Fruit fly (Drosophila melanogaster) whole organism, embryonic: ENCODE results near the gene CG9117.

ENCODE experiments used
- ATbp ChIP-seq: fragments of 200-800 bp; sonication (Bioruptor generic); optimal IDR thresholded peaks from 2 replicates; lab custom pipeline; 2017; ENCODE audit warnings: missing biosample characterization, mild to moderate bottlenecking, missing genetic modification characterization, missing genetic modification reagents
- Bdp1 ChIP-seq: fragments of 200-800 bp; sonication (Bioruptor generic); optimal IDR thresholded peaks from 3 replicates; lab custom pipeline; 2016; ENCODE audit warnings: missing biosample characterization, missing genetic modification characterization
- C15 ChIP-seq: fragments of 200-800 bp; sonication (Bioruptor generic); IDR thresholded peaks from 3 replicates; pipeline ENCODE4 v1.3.6; 2022; ENCODE audit warnings: missing biosample characterization, missing genetic modification characterization
- CG11398 ChIP-seq: fragments of 200-800 bp; sonication (Bioruptor generic); optimal IDR thresholded peaks from 2 replicates; lab custom pipeline; 2016; ENCODE audit warnings: missing biosample characterization, missing genetic modification characterization
- CG12744 ChIP-seq: fragments of 200-800 bp; sonication (Bioruptor generic); optimal IDR thresholded peaks from 2 replicates; lab custom pipeline; 2016; ENCODE audit warnings: missing biosample characterization, missing genetic modification characterization
- CG17328 ChIP-seq: fragments of 200-800 bp; sonication (Bioruptor generic); IDR thresholded peaks from 2 replicates; pipeline ENCODE4 v1.3.6; 2022; ENCODE audit warnings: missing biosample characterization, missing genetic modification characterization
- CG17568 ChIP-seq: fragments of 200-800 bp; sonication (Bioruptor generic); optimal IDR thresholded peaks from 2 replicates; lab custom pipeline; 2018; ENCODE audit warnings: missing biosample characterization, mild to moderate bottlenecking, missing genetic modification characterization, moderate library complexity
- CG17829 ChIP-seq: fragments of 200-800 bp; optimal IDR thresholded peaks from 2 replicates; lab custom pipeline; 2019; ENCODE audit warnings: missing biosample characterization, mild to moderate bottlenecking, missing genetic modification characterization, moderate library complexity
- CG1832 ChIP-seq: fragments of 200-800 bp; sonication (Bioruptor generic); optimal IDR thresholded peaks from 2 replicates; lab custom pipeline; 2017; ENCODE audit warnings: missing biosample characterization, mild to moderate bottlenecking, missing genetic modification characterization, inconsistent platforms
- CG2199 ChIP-seq: fragments of 200-800 bp; sonication (Bioruptor generic); IDR thresholded peaks from 3 replicates; pipeline ENCODE4 v1.3.6; 2022; ENCODE audit warnings: missing biosample characterization, missing genetic modification characterization
- CG30403 ChIP-seq: fragments of 200-800 bp; sonication (Bioruptor generic); optimal IDR thresholded peaks from 3 replicates; lab custom pipeline; 2016; ENCODE audit warnings: missing biosample characterization, missing genetic modification characterization
- CG3163 ChIP-seq: fragments of 200-800 bp; sonication (Bioruptor generic); optimal IDR thresholded peaks from 3 replicates; lab custom pipeline; 2016; ENCODE audit warnings: missing biosample characterization, missing genetic modification characterization
- CG33557 ChIP-seq: fragments of 200-800 bp; sonication (Bioruptor generic); optimal IDR thresholded peaks from 2 replicates; lab custom pipeline; 2019; ENCODE audit warnings: missing biosample characterization, mild to moderate bottlenecking, missing genetic modification characterization, moderate library complexity
- CG3847 ChIP-seq: fragments of 200-800 bp; sonication (Bioruptor generic); IDR thresholded peaks from 2 replicates; pipeline ENCODE4 v1.3.6; 2022; ENCODE audit warnings: missing biosample characterization, missing genetic modification characterization
- CG42726 ChIP-seq: fragments of 200-800 bp; sonication (Bioruptor generic); IDR thresholded peaks from 2 replicates; pipeline ENCODE4 v1.3.6; 2022; ENCODE audit warnings: missing biosample characterization, missing genetic modification characterization; ENCODE audit not compliant: partially characterized antibody
- CG4707 ChIP-seq: fragments of 200-800 bp; sonication (Bioruptor generic); optimal IDR thresholded peaks from 2 replicates; lab custom pipeline; 2018; ENCODE audit warnings: missing biosample characterization, mild to moderate bottlenecking, missing genetic modification characterization, moderate library complexity
- CG6854 ChIP-seq: fragments of 200-800 bp; sonication (Bioruptor generic); optimal IDR thresholded peaks from 3 replicates; lab custom pipeline; 2017; ENCODE audit warnings: missing biosample characterization, mild to moderate bottlenecking, missing genetic modification characterization
- CG7839 ChIP-seq: fragments of 200-800 bp; sonication (Bioruptor generic); optimal IDR thresholded peaks from 3 replicates; lab custom pipeline; 2018; ENCODE audit warnings: missing biosample characterization, mild to moderate bottlenecking, missing genetic modification characterization, moderate library complexity
- Dek ChIP-seq: fragments of 200-800 bp; sonication (Bioruptor generic); optimal IDR thresholded peaks from 3 replicates; lab custom pipeline; 2019; ENCODE audit warnings: missing biosample characterization, mild to moderate bottlenecking, missing genetic modification characterization, moderate library complexity
- ERR ChIP-seq: fragments of 200-800 bp; sonication (Bioruptor generic); optimal IDR thresholded peaks from 2 replicates; lab custom pipeline; 2016; ENCODE audit warnings: missing biosample characterization, missing genetic modification characterization
- Eip74EF ChIP-seq, 2 experiments: fragments of 200-800 bp in 1 of 2; fragments of >200 bp in 1 of 2; sonication (Bioruptor generic) in 1 of 2; optimal IDR thresholded peaks; 2 replicates each; lab custom pipeline; 2017 to 2019; ENCODE audit warnings: missing biosample characterization in 2 of 2, missing genetic modification characterization in 2 of 2, mild to moderate bottlenecking in 1 of 2, moderate library complexity in 1 of 2
- Gsc ChIP-seq: fragments of 200-800 bp; sonication (Bioruptor generic); IDR thresholded peaks from 2 replicates; pipeline ENCODE4 v1.3.6; 2022; ENCODE audit warnings: missing biosample characterization, missing genetic modification characterization
- H2.0 ChIP-seq: fragments of 200-800 bp; sonication (Bioruptor generic); IDR thresholded peaks from 2 replicates; pipeline ENCODE4 v1.3.6; 2022; ENCODE audit warnings: missing biosample characterization, missing genetic modification characterization
- Kr ChIP-seq: fragments of 200-800 bp; sonication (Bioruptor generic); optimal IDR thresholded peaks from 2 replicates; lab custom pipeline; 2017; ENCODE audit warnings: missing biosample characterization, mild to moderate bottlenecking, missing genetic modification characterization
- Lim3 ChIP-seq: fragments of 200-800 bp; sonication (Bioruptor generic); IDR thresholded peaks from 2 replicates; pipeline ENCODE4 v1.3.6; 2022; ENCODE audit warnings: missing biosample characterization, missing genetic modification characterization
- Max ChIP-seq: fragments of 200-800 bp; sonication (Bioruptor generic); optimal IDR thresholded peaks from 2 replicates; lab custom pipeline; 2016; ENCODE audit warnings: missing biosample characterization, mild to moderate bottlenecking, missing genetic modification characterization
- NC2α ChIP-seq: fragments of 200-800 bp; sonication (Bioruptor generic); optimal IDR thresholded peaks from 2 replicates; lab custom pipeline; 2016; ENCODE audit warnings: missing biosample characterization, missing genetic modification characterization
- Neu2 ChIP-seq: fragments of 200-800 bp; sonication (Bioruptor generic); optimal IDR thresholded peaks from 3 replicates; lab custom pipeline; 2016; ENCODE audit warnings: missing biosample characterization, missing genetic modification characterization, borderline replicate concordance
- Sox100B ChIP-seq: fragments of 200-800 bp; sonication (Bioruptor generic); optimal IDR thresholded peaks from 3 replicates; lab custom pipeline; 2018; ENCODE audit warnings: missing biosample characterization, mild to moderate bottlenecking, missing genetic modification characterization
- Sry-β ChIP-seq: fragments of 200-800 bp; sonication (Bioruptor generic); optimal IDR thresholded peaks from 2 replicates; lab custom pipeline; 2018; ENCODE audit warnings: missing biosample characterization, mild to moderate bottlenecking, missing genetic modification characterization, moderate library complexity
- Taf1 ChIP-seq: fragments of 200-800 bp; sonication (Bioruptor generic); IDR thresholded peaks from 2 replicates; pipeline ENCODE4 v1.3.6; 2022; ENCODE audit warnings: missing biosample characterization, missing genetic modification characterization
- Tbp ChIP-seq: fragments of >200 bp; optimal IDR thresholded peaks from 2 replicates; lab custom pipeline; 2018; ENCODE audit warnings: missing biosample characterization, missing genetic modification characterization
- ab ChIP-seq: fragments of 200-800 bp; sonication (Bioruptor generic); optimal IDR thresholded peaks from 2 replicates; lab custom pipeline; 2016; ENCODE audit warnings: missing biosample characterization, missing genetic modification characterization
- al ChIP-seq: fragments of 200-800 bp; sonication (Bioruptor generic); IDR thresholded peaks from 2 replicates; pipeline ENCODE4 v1.3.6; 2022; ENCODE audit warnings: missing biosample characterization, missing genetic modification characterization
- bbx ChIP-seq: fragments of 200-800 bp; sonication (Bioruptor generic); IDR thresholded peaks from 2 replicates; pipeline ENCODE4 v1.3.6; 2022; ENCODE audit warnings: missing biosample characterization, missing genetic modification characterization; ENCODE audit not compliant: partially characterized antibody
- crp ChIP-seq, 2 experiments: fragments of 200-800 bp; sonication (Bioruptor generic); optimal IDR thresholded peaks; 2 replicates in 1 of 2; 3 replicates in 1 of 2; lab custom pipeline; 2017; ENCODE audit warnings: missing biosample characterization in 2 of 2, missing genetic modification characterization in 2 of 2, mild to moderate bottlenecking in 1 of 2, moderate library complexity in 1 of 2
- en ChIP-seq: fragments of 200-800 bp; sonication (Bioruptor generic); optimal IDR thresholded peaks from 2 replicates; lab custom pipeline; 2016; ENCODE audit warnings: missing biosample characterization, missing genetic modification characterization
- ewg ChIP-seq: fragments of 200-800 bp; sonication (Bioruptor generic); optimal IDR thresholded peaks from 3 replicates; lab custom pipeline; 2017; ENCODE audit warnings: mild to moderate bottlenecking, missing biosample characterization, missing genetic modification reagents, missing genetic modification characterization
- grn ChIP-seq: fragments of 200-800 bp; sonication (Bioruptor generic); optimal IDR thresholded peaks from 3 replicates; lab custom pipeline; 2017; ENCODE audit warnings: missing biosample characterization, missing genetic modification characterization
- kay ChIP-seq: fragments of 200-800 bp; sonication (Bioruptor generic); optimal IDR thresholded peaks from 2 replicates; lab custom pipeline; 2016; ENCODE audit warnings: missing biosample characterization, missing genetic modification characterization
- lab ChIP-seq: fragments of 200-800 bp; sonication (Bioruptor generic); optimal IDR thresholded peaks from 3 replicates; lab custom pipeline; 2017; ENCODE audit warnings: missing biosample characterization, missing genetic modification characterization, mild to moderate bottlenecking, moderate library complexity, missing genetic modification reagents
- mirr ChIP-seq: fragments of 200-800 bp; sonication (Bioruptor generic); optimal IDR thresholded peaks from 3 replicates; lab custom pipeline; 2018; ENCODE audit warnings: missing biosample characterization, mild to moderate bottlenecking, missing genetic modification characterization
- pzg ChIP-seq: fragments of 200-800 bp; sonication (Bioruptor generic); optimal IDR thresholded peaks from 3 replicates; lab custom pipeline; 2018; ENCODE audit warnings: missing biosample characterization, mild to moderate bottlenecking, missing genetic modification characterization, moderate library complexity
- sisA ChIP-seq: fragments of 200-800 bp; sonication (Bioruptor generic); IDR thresholded peaks from 2 replicates; pipeline ENCODE4 v1.3.6; 2022; ENCODE audit warnings: missing biosample characterization, missing genetic modification characterization
- so ChIP-seq: fragments of 200-800 bp; sonication (Bioruptor generic); IDR thresholded peaks from 3 replicates; pipeline ENCODE4 v1.3.6; 2022; ENCODE audit warnings: missing biosample characterization, missing genetic modification characterization
- sr ChIP-seq: fragments of 200-800 bp; sonication (Bioruptor generic); IDR thresholded peaks from 3 replicates; pipeline ENCODE4 v1.3.6; 2022; ENCODE audit warnings: missing biosample characterization, missing genetic modification characterization
- tna ChIP-seq: fragments of 200-800 bp; sonication (Bioruptor generic); IDR thresholded peaks from 2 replicates; pipeline ENCODE4 v1.3.6; 2022; ENCODE audit warnings: missing biosample characterization, missing genetic modification characterization; ENCODE audit not compliant: partially characterized antibody
- unc-4 ChIP-seq: fragments of 200-800 bp; sonication (Bioruptor generic); IDR thresholded peaks from 2 replicates; pipeline ENCODE4 v1.3.6; 2022; ENCODE audit warnings: missing biosample characterization, missing genetic modification characterization; ENCODE audit not compliant: partially characterized antibody
- zfh1 ChIP-seq: fragments of 200-800 bp; sonication (Bioruptor generic); IDR thresholded peaks from 3 replicates; pipeline ENCODE4 v1.3.6; 2022; ENCODE audit warnings: missing biosample characterization, missing genetic modification characterization
- zfh2 ChIP-seq: fragments of 200-800 bp; sonication (Bioruptor generic); optimal IDR thresholded peaks from 2 replicates; lab custom pipeline; 2016; ENCODE audit warnings: missing biosample characterization, missing genetic modification characterization

Gene CG9117

dm6 chr2L:6065823-6066222 lies 28.1 kb upstream of the CG9117 start, which contains the start of the genes Fbw5 and CG9147 (continued):
- TF ChIP-seq mirr (GFP tag; lab: Kevin White, UChicago): peak; percentile 97
- peak; percentile 99 for TF ChIP-seq zfh2 (GFP tag; lab: Kevin White, UChicago)
- TF ChIP-seq sr: peak; percentile 98
- TF ChIP-seq Tbp (GFP tag; lab: Kevin White, UChicago): no peak
- TF ChIP-seq CG4707 (GFP tag; lab: Kevin White, UChicago): peak; percentile 98
- peak; percentile 98 for TF ChIP-seq Neu2 (GFP tag; lab: Kevin White, UChicago)
- peak; percentile 71 for TF ChIP-seq pzg (GFP tag; lab: Kevin White, UChicago)
- TF ChIP-seq ab: peak; percentile 97
- TF ChIP-seq Taf1 (GFP tag; lab: Robert Waterston, UW): peak; percentile 99
- TF ChIP-seq Gsc (GFP tag; lab: Robert Waterston, UW): peak; percentile 96; the same call in 1 of the 2 replicates
- TF ChIP-seq CG6854 (GFP tag; lab: Kevin White, UChicago): peak; percentile 98
- peak; percentile 100 for TF ChIP-seq CG7839
- peak; percentile 59 for TF ChIP-seq unc-4 (GFP tag; lab: Robert Waterston, UW)
- no peak for TF ChIP-seq CG42726 (GFP tag; lab: Robert Waterston, UW)
- peak; percentile 100 for TF ChIP-seq CG17568 (GFP tag; lab: Kevin White, UChicago)
- TF ChIP-seq grn (GFP tag; lab: Kevin White, UChicago): peak; percentile 97
- peak; percentile 100 for TF ChIP-seq so (GFP tag; lab: Robert Waterston, UW)
- TF ChIP-seq ATbp (GFP tag; lab: Kevin White, UChicago): peak; percentile 100
- peak; percentile 99 for TF ChIP-seq CG11398 (GFP tag; lab: Kevin White, UChicago)
- peak; percentile 98 for TF ChIP-seq Lim3
- TF ChIP-seq sisA (GFP tag; lab: Robert Waterston, UW): peak; percentile 100
- peak; percentile 99 for TF ChIP-seq ERR
- peak; percentile 100 for TF ChIP-seq CG30403 (GFP tag; lab: Kevin White, UChicago)
- TF ChIP-seq Sox100B (GFP tag; lab: Kevin White, UChicago): peak; percentile 99
- TF ChIP-seq lab: peak; percentile 99
- TF ChIP-seq en (GFP tag; lab: Kevin White, UChicago): peak; percentile 99
- TF ChIP-seq Max (GFP tag; lab: Kevin White, UChicago): peak; percentile 100
- peak; percentile 98 for TF ChIP-seq CG2199 (GFP tag; lab: Robert Waterston, UW)
- TF ChIP-seq crp (GFP tag; optimal IDR thresholded peaks at IDR 0.05; lab: Kevin White, UChicago): peak; percentile 83 to 91
- TF ChIP-seq CG17829 (tag; lab: Kevin White, UChicago): peak; percentile 99
- peak; percentile 100 for TF ChIP-seq CG17328
- TF ChIP-seq H2.0 (GFP tag; lab: Robert Waterston, UW): peak; percentile 100
- TF ChIP-seq CG3847 (GFP tag; lab: Robert Waterston, UW): peak; percentile 99
- TF ChIP-seq zfh1 (GFP tag; lab: Robert Waterston, UW): peak; percentile 100
- TF ChIP-seq al (GFP tag; lab: Robert Waterston, UW): peak; percentile 99
- peak; percentile 98 for TF ChIP-seq C15
- TF ChIP-seq CG12744 (GFP tag; lab: Kevin White, UChicago): peak; percentile 99
- peak in 1 of 2 experiments; percentile 100 for TF ChIP-seq Eip74EF (GFP tag; optimal IDR thresholded peaks at IDR 0.05; lab: Kevin White, UChicago)
- TF ChIP-seq CG3163 (GFP tag; lab: Kevin White, UChicago): peak; percentile 95
- peak; percentile 83 for TF ChIP-seq Kr (GFP tag; lab: Kevin White, UChicago)
- TF ChIP-seq CG33557: peak; percentile 99
- TF ChIP-seq bbx (GFP tag; lab: Robert Waterston, UW): peak; percentile 70
- TF ChIP-seq NC2α (GFP tag; lab: Kevin White, UChicago): peak; percentile 99
- no peak for TF ChIP-seq CG1832 (GFP tag; lab: Kevin White, UChicago)
- peak; percentile 99 for TF ChIP-seq kay (GFP tag; lab: Kevin White, UChicago)
- peak; percentile 75 for TF ChIP-seq Sry-β (GFP tag; lab: Kevin White, UChicago)
- peak; percentile 99 for TF ChIP-seq ewg (GFP tag; lab: Kevin White, UChicago)
- peak; percentile 96 for TF ChIP-seq Bdp1
- TF ChIP-seq Dek: peak; percentile 100
- peak; percentile 63 for TF ChIP-seq tna
